Fruit fly (Drosophila melanogaster) S2 (cell line): ENCODE data around the gene CG1789.

ENCODE experiments used
- CG8478 ChIP-seq: fragments of >200 bp; optimal IDR thresholded peaks from 2 replicates; lab custom pipeline; 2018
- CTCF ChIP-seq, 2 experiments: fragments of >200 bp; optimal IDR thresholded peaks; 2 replicates each; lab custom pipeline; 2018

DNA sequence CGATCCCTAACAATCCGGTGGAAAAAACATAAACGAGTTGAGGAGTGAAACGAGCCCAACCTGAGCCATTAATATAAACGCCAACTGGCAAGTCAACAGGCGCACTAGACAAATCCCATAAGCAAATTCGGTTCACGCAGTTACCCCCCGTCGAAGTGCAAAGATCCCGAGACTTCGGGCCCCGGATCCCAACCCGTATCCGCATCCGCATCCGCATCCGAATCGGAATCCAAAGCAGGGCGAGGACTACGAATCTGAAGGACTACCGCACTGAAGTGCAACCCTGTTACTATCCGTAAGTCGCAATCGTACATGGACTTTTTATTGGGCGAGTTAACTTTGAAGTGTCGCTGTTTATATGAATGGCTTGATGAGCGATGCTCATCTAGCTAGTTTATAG lies 4.5 kb downstream of the CG1789 start:
- TF ChIP-seq CTCF (optimal IDR thresholded peaks at IDR 0.05; lab: Kevin White, UChicago) = no peak
- no peak for TF ChIP-seq CG8478
